Worm (Caenorhabditis elegans): ENCODE data around the gene F32D8.13.

Gene F32D8.13

ce11 chrV:10856901-10857637, 39.3 kb downstream of the F32D8.13 start:
- TF ChIP-seq Y53F4B.3 (GFP tag; IDR thresholded peaks at IDR 0.05) (no peak), attf-3 (GFP tag; conservative IDR thresholded peaks at IDR 0.05) (no peak), Y67H2A.10 (GFP tag; conservative IDR thresholded peaks at IDR 0.05) (no peak), B0336.3 (GFP tag; IDR thresholded peaks at IDR 0.05) (peak; percentile 19; the same call in 1 of the 2 replicates), ztf-6 (GFP tag; IDR thresholded peaks at IDR 0.05) (no peak), nhr-120 (GFP tag; IDR thresholded peaks at IDR 0.05) (no peak), snpc-3.4 (tag; optimal IDR thresholded peaks at IDR 0.05) (no peak), fkh-3 (tag; optimal IDR thresholded peaks at IDR 0.05) (no peak), cebp-1 (GFP tag; IDR thresholded peaks at IDR 0.05) (no peak), cebp-1 (tag; optimal IDR thresholded peaks at IDR 0.05) (peak; percentile 32), ztf-28 (GFP tag; IDR thresholded peaks at IDR 0.05) (no peak), tbx-9 (tag; optimal IDR thresholded peaks at IDR 0.05; ENCODE audit: borderline replicate concordance) (no peak), T07F8.4 (tag; optimal IDR thresholded peaks at IDR 0.05) (peak; percentile 3), ztf-3 (GFP tag; optimal IDR thresholded peaks at IDR 0.05) (no peak), C06A6.2 (GFP tag; conservative IDR thresholded peaks at IDR 0.05) (no peak), attf-5 (GFP tag; optimal IDR thresholded peaks at IDR 0.05) (peak; percentile 12), nhr-80 (tag; optimal IDR thresholded peaks at IDR 0.05) (peak; percentile 85), zim-3 (tag; optimal IDR thresholded peaks at IDR 0.05) (no peak), ceh-58 (GFP tag; IDR thresholded peaks at IDR 0.05) (no peak), bed-1 (GFP tag; IDR thresholded peaks at IDR 0.05) (no peak), madf-10 (tag; optimal IDR thresholded peaks at IDR 0.05) (peak; percentile 97), bed-2 (GFP tag; IDR thresholded peaks at IDR 0.05) (no peak), mxl-1 (tag; optimal IDR thresholded peaks at IDR 0.05) (no peak), ztf-26 (tag; optimal IDR thresholded peaks at IDR 0.05) (no peak), dpl-1 (GFP tag; optimal IDR thresholded peaks at IDR 0.05) (no peak), pbrm-1 (GFP tag; IDR thresholded peaks at IDR 0.05) (no peak), mes-4 (tag; optimal IDR thresholded peaks at IDR 0.05) (no peak), lsl-1 (GFP tag; optimal IDR thresholded peaks at IDR 0.05) (no peak), lsy-27 (tag; optimal IDR thresholded peaks at IDR 0.05; ENCODE audit: borderline replicate concordance, insufficient read depth) (no peak), F49E8.2 (tag; optimal IDR thresholded peaks at IDR 0.05; ENCODE audit: insufficient read depth) (no peak), mcd-1 (GFP tag; IDR thresholded peaks at IDR 0.05) (0 out of 2 replicates have a peak, but pooled peaks have one; percentile 19), sdz-38 (tag; optimal IDR thresholded peaks at IDR 0.05) (no peak), rec-8 (tag; optimal IDR thresholded peaks at IDR 0.05) (no peak), nhr-90 (tag; optimal IDR thresholded peaks at IDR 0.05) (no peak), F10E7.11 (tag; optimal IDR thresholded peaks at IDR 0.05) (no peak), ztf-25 (GFP tag; IDR thresholded peaks at IDR 0.05) (no peak), snpc-4 (GFP tag; optimal IDR thresholded peaks at IDR 0.05) (no peak), snpc-4 (tag; optimal IDR thresholded peaks at IDR 0.05) (no peak), ztf-18 (tag; optimal IDR thresholded peaks at IDR 0.05) (no peak), egl-18 (GFP tag; IDR thresholded peaks at IDR 0.05) (no peak), lin-26 (GFP tag; IDR thresholded peaks at IDR 0.05) (no peak), rcor-1 (GFP tag; IDR thresholded peaks at IDR 0.05) (no peak), K11D2.4 (GFP tag; IDR thresholded peaks at IDR 0.05) (peak; percentile 65; the same call in 1 of the 2 replicates), dox-1 (GFP tag; IDR thresholded peaks at IDR 0.05) (0 out of 2 replicates have a peak, but pooled peaks have one; percentile 52), snpc-1.3 (tag; optimal IDR thresholded peaks at IDR 0.05; ENCODE audit: insufficient read depth) (no peak), Y53G8AR.9 (GFP tag; conservative IDR thresholded peaks at IDR 0.05) (no peak), Y95B8A.8 (GFP tag; IDR thresholded peaks at IDR 0.05) (no peak), D2030.7 (GFP tag; IDR thresholded peaks at IDR 0.05) (no peak)

Measured in whole organism, young adult.